Worm (Caenorhabditis elegans): ENCODE measurements around the gene W05E10.2.

Gene W05E10.2

DNA sequence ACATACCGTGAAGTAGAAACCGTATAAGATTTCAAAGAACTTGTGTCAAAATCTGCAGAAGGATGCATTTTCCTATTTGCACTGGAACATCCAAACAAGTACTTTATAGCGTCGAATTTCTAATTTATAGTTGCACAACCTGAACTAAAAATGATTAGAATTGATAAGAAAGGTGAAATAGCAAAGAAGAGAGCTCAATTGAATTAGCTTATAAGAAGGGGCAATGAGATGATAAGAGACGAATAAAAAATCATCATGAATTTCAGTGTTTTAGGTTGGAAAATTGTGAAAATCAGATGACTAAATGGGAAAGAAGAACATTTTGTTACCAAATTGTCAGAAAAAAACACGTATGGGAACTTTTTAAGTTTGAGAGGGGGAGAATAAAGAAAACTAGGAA, 4.6 kb downstream of the W05E10.2 start, which contains the start of gene W05E10.1:
W05E10.1 (minus strand) TSS at position 139 of the 400 bp plus-strand sequence.
- no peak for TF ChIP-seq unc-86 (tag; optimal IDR thresholded peaks at IDR 0.05)
- TF ChIP-seq elt-2 (tag; optimal IDR thresholded peaks at IDR 0.05), result peak; percentile 55
- no peak for TF ChIP-seq efl-1 (optimal IDR thresholded peaks at IDR 0.05)
- peak in 1 of 2 experiments; percentile 53 for TF ChIP-seq efl-1 (GFP tag; optimal IDR thresholded peaks at IDR 0.05 in 1 of 2)

DNA sequence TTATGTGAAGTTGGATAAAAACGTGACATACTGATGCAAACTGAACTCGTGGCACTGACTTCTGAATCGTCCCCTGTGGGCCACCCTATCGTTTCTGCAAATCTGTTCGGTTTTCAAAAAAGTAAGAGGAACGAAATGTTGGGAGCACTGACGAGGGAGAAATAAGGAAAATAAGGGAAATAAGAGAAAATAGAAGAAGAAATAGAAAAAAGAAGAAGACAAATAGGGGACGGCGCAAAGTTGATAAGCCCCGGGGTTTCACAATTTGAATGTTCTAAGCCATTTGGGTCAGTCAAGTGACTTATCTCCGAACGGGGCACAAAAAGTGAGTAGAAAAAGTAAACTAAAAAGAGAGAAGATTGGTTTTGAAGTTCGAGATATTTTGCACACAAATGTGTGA, 8.6 kb downstream of the W05E10.2 start, which contains the start of gene W05E10.5:
W05E10.5 (minus strand) TSS at position 101 of the 400 bp plus-strand sequence.
- TF ChIP-seq unc-30 (tag; optimal IDR thresholded peaks at IDR 0.05) (no peak), efl-1 (optimal IDR thresholded peaks at IDR 0.05) (no peak), efl-1 (GFP tag; optimal IDR thresholded peaks at IDR 0.05 in 1 of 2) (peak in 1 of 2 experiments; percentile 41)

DNA sequence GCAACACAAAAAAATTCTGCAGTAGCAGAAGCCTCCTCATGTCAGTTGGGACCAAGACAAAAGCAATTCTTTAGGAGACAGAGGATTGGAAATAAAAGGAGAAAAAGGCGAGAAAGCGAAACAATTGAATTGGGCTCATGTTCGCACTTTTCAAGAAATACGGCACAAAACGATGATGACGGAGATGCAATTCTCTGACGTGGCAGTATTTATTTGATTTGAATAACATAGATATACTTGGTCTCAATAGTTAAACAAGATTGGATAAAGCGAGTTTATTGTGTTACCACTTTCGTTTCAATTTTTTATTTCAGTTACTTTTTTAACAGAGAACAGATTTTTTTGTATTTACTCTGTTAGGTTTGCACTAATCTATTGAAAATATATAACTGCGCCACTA, 10.5 kb downstream of the W05E10.2 start:
- TF ChIP-seq lin-39 (tag; optimal IDR thresholded peaks at IDR 0.05) (no peak), ztf-11 (tag; optimal IDR thresholded peaks at IDR 0.05) (no peak), mef-2 (tag; optimal IDR thresholded peaks at IDR 0.05) (no peak), C34B4.2 (tag; optimal IDR thresholded peaks at IDR 0.05) (no peak), zag-1 (tag; optimal IDR thresholded peaks at IDR 0.05) (no peak), rnt-1 (tag; optimal IDR thresholded peaks at IDR 0.05) (no peak), unc-30 (tag; optimal IDR thresholded peaks at IDR 0.05) (no peak), nhr-19 (GFP tag; conservative IDR thresholded peaks at IDR 0.05) (no peak), unc-62 (GFP tag; optimal IDR thresholded peaks at IDR 0.05) (no peak), dsc-1 (tag; optimal IDR thresholded peaks at IDR 0.05) (no peak), fkh-10 (GFP tag; optimal IDR thresholded peaks at IDR 0.05) (peak; percentile 62), lin-15B (tag; optimal IDR thresholded peaks at IDR 0.05) (no peak), C04F5.9 (tag; optimal IDR thresholded peaks at IDR 0.05) (no peak), ceh-63 (GFP tag; optimal IDR thresholded peaks at IDR 0.05) (no peak), lin-14 (GFP tag; optimal IDR thresholded peaks at IDR 0.05) (peak; percentile 70), elt-3 (tag; optimal IDR thresholded peaks at IDR 0.05) (no peak)

DNA sequence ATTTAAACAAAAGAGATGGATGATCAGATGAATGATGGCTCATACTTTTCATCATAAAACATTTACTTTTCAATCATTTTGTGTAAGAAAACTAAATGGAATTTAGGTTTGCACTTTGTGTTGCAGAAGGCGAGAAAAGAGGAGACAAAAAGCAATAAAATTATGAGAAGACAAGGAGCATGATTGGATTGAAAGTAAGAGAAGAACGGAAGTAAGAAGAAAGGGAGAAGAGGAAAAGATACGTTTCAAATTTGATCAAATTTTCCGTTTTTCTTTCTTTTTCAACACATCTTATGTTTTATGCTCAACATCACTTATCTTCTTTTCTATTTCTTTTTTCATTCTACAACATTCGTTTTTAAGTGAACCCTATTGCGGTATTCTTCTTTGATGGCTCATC, 17.7 kb downstream of the W05E10.2 start:
- TF ChIP-seq nhr-20 (tag; optimal IDR thresholded peaks at IDR 0.05) (no peak), vab-15 (tag; optimal IDR thresholded peaks at IDR 0.05) (no peak), hlh-17 (GFP tag; optimal IDR thresholded peaks at IDR 0.05; ENCODE audit: borderline replicate concordance) (no peak), irx-1 (tag; optimal IDR thresholded peaks at IDR 0.05) (no peak), F16B12.6 (tag; optimal IDR thresholded peaks at IDR 0.05) (no peak), nhr-76 (tag; optimal IDR thresholded peaks at IDR 0.05) (no peak), lin-14 (GFP tag; optimal IDR thresholded peaks at IDR 0.05) (peak; percentile 1), blmp-1 (tag; optimal IDR thresholded peaks at IDR 0.05) (no peak), fkh-10 (GFP tag; optimal IDR thresholded peaks at IDR 0.05) (peak; percentile 84), C16A3.4 (tag; optimal IDR thresholded peaks at IDR 0.05) (no peak), ztf-4 (tag; optimal IDR thresholded peaks at IDR 0.05) (no peak)

DNA sequence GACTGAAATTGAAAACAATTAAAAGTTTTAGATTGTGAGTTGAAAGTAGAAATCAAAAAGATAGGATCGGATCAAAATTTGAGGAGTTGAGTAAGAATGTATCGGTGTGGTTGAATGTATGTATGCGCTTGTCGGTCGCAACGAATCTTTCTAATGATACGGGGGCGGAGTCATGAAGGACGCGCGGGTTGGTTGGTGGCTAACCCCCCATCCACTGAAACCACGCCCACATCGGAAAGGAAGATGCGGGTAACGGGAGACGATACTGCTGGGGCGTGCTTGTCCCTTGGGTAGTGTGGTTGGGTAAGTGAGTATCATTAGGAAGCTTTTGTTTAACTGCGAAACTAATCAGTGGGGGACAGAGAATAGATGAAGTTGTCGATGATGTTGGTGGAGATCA, 18.4 kb downstream of the W05E10.2 start, which contains the start of gene ceh-32:
ceh-32 (minus strand) TSS at position 2 of the 400 bp plus-strand sequence.
- TF ChIP-seq lin-14 (GFP tag; optimal IDR thresholded peaks at IDR 0.05), result peak; percentile 23
- no peak for TF ChIP-seq lin-15B (tag; optimal IDR thresholded peaks at IDR 0.05)

DNA sequence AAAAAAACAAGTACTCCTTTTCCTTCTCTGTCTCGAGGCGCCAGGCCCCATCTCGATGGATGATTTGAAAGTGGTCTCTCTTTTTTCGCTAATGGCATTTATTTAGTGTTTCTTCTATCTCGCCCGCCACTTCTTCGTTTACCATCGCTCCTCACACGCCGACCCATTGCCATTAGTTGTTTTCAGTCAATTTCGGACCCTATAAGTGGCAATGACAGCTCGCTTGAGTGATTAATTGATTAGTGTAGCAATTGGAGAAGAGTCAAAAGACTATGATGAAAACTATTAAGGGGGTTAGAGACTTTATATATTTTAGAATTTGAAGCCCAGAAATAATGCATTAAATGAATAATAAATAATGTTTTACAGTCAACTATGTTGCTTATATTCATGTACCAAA, 19.4 kb downstream of the W05E10.2 start:
- peak; percentile 39 for TF ChIP-seq lin-14 (GFP tag; optimal IDR thresholded peaks at IDR 0.05)
- no peak for TF ChIP-seq hlh-4 (tag; optimal IDR thresholded peaks at IDR 0.05)
- TF ChIP-seq ceh-8 (GFP tag; optimal IDR thresholded peaks at IDR 0.05), result peak; percentile 95

DNA sequence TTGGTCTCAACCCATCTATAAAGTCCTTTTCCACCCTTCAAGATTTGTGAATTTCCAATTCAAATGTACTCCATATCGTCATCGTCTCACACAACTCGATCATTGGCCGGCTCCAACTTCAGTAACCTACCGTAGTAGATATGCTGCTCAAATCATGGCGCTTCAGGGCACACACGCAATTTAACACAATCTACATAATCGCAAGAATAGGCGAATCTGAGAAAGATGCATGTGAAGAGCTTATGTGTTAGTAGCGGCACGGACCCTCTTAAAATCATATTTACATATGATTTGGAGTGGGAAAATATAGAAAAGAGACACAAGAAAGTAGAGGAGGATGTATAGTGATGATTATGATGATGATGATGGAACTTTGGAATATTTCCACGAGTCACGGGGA, 24.8 kb downstream of the W05E10.2 start:
- TF ChIP-seq lin-14 (GFP tag; optimal IDR thresholded peaks at IDR 0.05), result peak; percentile 44
- no peak for TF ChIP-seq ceh-82 (tag; optimal IDR thresholded peaks at IDR 0.05)
- peak; percentile 69 for TF ChIP-seq fkh-10 (GFP tag; optimal IDR thresholded peaks at IDR 0.05)
